Fruit fly (Drosophila melanogaster): ENCODE data around the gene CG6041.

Gene CG6041

DNA sequence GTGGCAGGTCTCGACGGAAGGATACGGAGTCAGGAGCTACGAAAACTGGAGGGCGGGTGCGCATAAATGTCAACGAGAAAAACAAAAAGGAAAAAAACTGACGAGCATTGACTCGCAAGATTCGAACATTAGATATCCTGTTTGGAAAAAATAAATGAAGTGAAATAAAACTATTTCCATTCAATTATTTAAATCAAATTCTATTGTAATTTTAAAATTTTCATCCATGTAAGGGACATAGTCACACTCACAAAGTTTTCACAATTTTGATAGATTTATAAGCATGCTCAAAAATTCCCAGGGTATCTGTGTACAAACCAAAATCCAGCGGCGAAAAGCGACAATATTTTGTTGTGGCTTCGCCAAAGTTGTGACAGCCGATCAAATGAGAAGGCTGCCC, 48.0 kb downstream of the CG6041 start (continued):
- TF ChIP-seq net (GFP tag; optimal IDR thresholded peaks at IDR 0.05) (no peak), lz (GFP tag; optimal IDR thresholded peaks at IDR 0.05) (peak; percentile 21), Eip78C (GFP tag) (peak; percentile 59), fkh (GFP tag; optimal IDR thresholded peaks at IDR 0.05) (no peak), CG11762 (GFP tag; optimal IDR thresholded peaks at IDR 0.05; ENCODE audit: insufficient read depth) (no peak), CG8119 (GFP tag; IDR thresholded peaks at IDR 0.05) (no peak), salr (GFP tag; optimal IDR thresholded peaks at IDR 0.05) (no peak), Eip75B (GFP tag; optimal IDR thresholded peaks at IDR 0.05) (no peak), Smox (GFP tag; optimal IDR thresholded peaks at IDR 0.05) (peak; percentile 34), CG34406 (GFP tag; optimal IDR thresholded peaks at IDR 0.05) (no peak), Sox14 (GFP tag; optimal IDR thresholded peaks at IDR 0.05) (no peak), topi (GFP tag; optimal IDR thresholded peaks at IDR 0.05) (peak; percentile 10), CG4318 (GFP tag; optimal IDR thresholded peaks at IDR 0.05) (no peak), Hr39 (GFP tag; optimal IDR thresholded peaks at IDR 0.05) (peak; percentile 11), acj6 (GFP tag; optimal IDR thresholded peaks at IDR 0.05) (no peak), vri (GFP tag; optimal IDR thresholded peaks at IDR 0.05) (no peak), Eip93F (GFP tag; optimal IDR thresholded peaks at IDR 0.05) (no peak), CG11294 (GFP tag; IDR thresholded peaks at IDR 0.05) (no peak), CG6854 (GFP tag; optimal IDR thresholded peaks at IDR 0.05) (no peak), CG6276 (GFP tag; optimal IDR thresholded peaks at IDR 0.05) (no peak), CG1621 (tag; optimal IDR thresholded peaks at IDR 0.05) (no peak), eg (GFP tag; IDR thresholded peaks at IDR 0.05) (no peak), Ets21C (GFP tag; optimal IDR thresholded peaks at IDR 0.05) (no peak), Lpt (GFP tag; optimal IDR thresholded peaks at IDR 0.05) (no peak), svp (GFP tag) (peak; percentile 55), fd59A (GFP tag; optimal IDR thresholded peaks at IDR 0.05) (no peak), Blimp-1 (GFP tag; optimal IDR thresholded peaks at IDR 0.05) (no peak), CG15336 (GFP tag; IDR thresholded peaks at IDR 0.05) (0 out of 2 replicates have a peak, but pooled peaks have one; percentile 14)

dm6 chrX:5997931-5998330, 50.0 kb downstream of the CG6041 start:
- TF ChIP-seq dsx (GFP tag; optimal IDR thresholded peaks at IDR 0.05; ENCODE audit: poor library complexity, severe bottlenecking) (no peak), CG10631 (GFP tag; optimal IDR thresholded peaks at IDR 0.05) (no peak), CG11294 (GFP tag; IDR thresholded peaks at IDR 0.05) (no peak), CG6276 (GFP tag; optimal IDR thresholded peaks at IDR 0.05) (no peak), CG31627 (GFP tag; optimal IDR thresholded peaks at IDR 0.05) (no peak), cyc (GFP tag; optimal IDR thresholded peaks at IDR 0.05) (no peak), Blimp-1 (GFP tag; optimal IDR thresholded peaks at IDR 0.05) (no peak), fd59A (GFP tag; optimal IDR thresholded peaks at IDR 0.05) (no peak), Sox102F (GFP tag; optimal IDR thresholded peaks at IDR 0.05) (no peak), Hr4 (GFP tag; optimal IDR thresholded peaks at IDR 0.05) (no peak), Smox (GFP tag; optimal IDR thresholded peaks at IDR 0.05) (no peak), acj6 (GFP tag; optimal IDR thresholded peaks at IDR 0.05) (no peak), eg (GFP tag; IDR thresholded peaks at IDR 0.05) (no peak), CG8319 (GFP tag; optimal IDR thresholded peaks at IDR 0.05) (no peak), spab (GFP tag; optimal IDR thresholded peaks at IDR 0.05) (no peak), Eip78C (GFP tag) (no peak), topi (GFP tag; optimal IDR thresholded peaks at IDR 0.05) (no peak), Met (GFP tag; optimal IDR thresholded peaks at IDR 0.05) (no peak)

Data from whole organism, prepupa.